Fruit fly (Drosophila melanogaster) whole organism, prepupa: ENCODE data around the gene Rab21.

Experiments
- CG10669 ChIP-seq: fragments of 200-800 bp; sonication (Bioruptor generic); optimal IDR thresholded peaks from 3 replicates; lab custom pipeline; 2018; ENCODE audit warnings: missing biosample characterization, mild to moderate bottlenecking, missing genetic modification characterization, moderate library complexity
- CG11762 ChIP-seq: fragments of 200-800 bp; sonication (Bioruptor generic); optimal IDR thresholded peaks from 3 replicates; lab custom pipeline; 2016; ENCODE audit warnings: missing biosample characterization, missing genetic modification characterization; ENCODE audit not compliant: insufficient read depth
- CG32006 ChIP-seq: fragments of 200-800 bp; sonication (Bioruptor generic); optimal IDR thresholded peaks from 3 replicates; lab custom pipeline; 2017; ENCODE audit warnings: missing biosample characterization, mild to moderate bottlenecking, missing genetic modification characterization
- CG34406 ChIP-seq: fragments of 200-800 bp; sonication (Bioruptor generic); optimal IDR thresholded peaks from 3 replicates; lab custom pipeline; 2016; ENCODE audit warnings: missing biosample characterization, missing genetic modification characterization
- CG6163 ChIP-seq: fragments of 200-800 bp; sonication (Bioruptor generic); IDR thresholded peaks from 3 replicates; pipeline ENCODE4 v1.3.6; 2022; ENCODE audit warnings: missing biosample characterization, missing genetic modification characterization
- CG6792 ChIP-seq: fragments of 200-800 bp; sonication (Bioruptor generic); optimal IDR thresholded peaks from 3 replicates; lab custom pipeline; 2016; ENCODE audit warnings: missing biosample characterization, missing genetic modification characterization
- CG7368 ChIP-seq: fragments of 200-800 bp; sonication (Bioruptor generic); optimal IDR thresholded peaks from 3 replicates; lab custom pipeline; 2016; ENCODE audit warnings: missing biosample characterization, missing genetic modification characterization
- CG8319 ChIP-seq: fragments of 200-800 bp; sonication (Bioruptor generic); optimal IDR thresholded peaks from 3 replicates; lab custom pipeline; 2016; ENCODE audit warnings: missing biosample characterization, missing genetic modification characterization
- CG9139 ChIP-seq: fragments of 200-800 bp; sonication (Bioruptor generic); optimal IDR thresholded peaks from 3 replicates; lab custom pipeline; 2017; ENCODE audit warnings: missing biosample characterization, mild to moderate bottlenecking, missing genetic modification characterization
- Eip78C ChIP-seq: fragments of 200-800 bp; sonication (Bioruptor generic); peaks from one replicate; lab custom pipeline; 2016; ENCODE audit warnings: missing biosample characterization, missing genetic modification characterization
- Ets21C ChIP-seq: fragments of 200-800 bp; sonication (Bioruptor generic); optimal IDR thresholded peaks from 3 replicates; lab custom pipeline; 2016; ENCODE audit warnings: missing biosample characterization, missing genetic modification characterization
- Ets96B ChIP-seq: fragments of 200-800 bp; optimal IDR thresholded peaks from 2 replicates; lab custom pipeline; 2019; ENCODE audit warnings: missing biosample characterization, mild to moderate bottlenecking, missing genetic modification characterization, moderate library complexity
- Gug ChIP-seq: fragments of 200-800 bp; sonication (Bioruptor generic); IDR thresholded peaks from 2 replicates; pipeline ENCODE4 v1.3.6; 2022; ENCODE audit warnings: missing biosample characterization, missing genetic modification characterization
- Hr4 ChIP-seq: fragments of 200-800 bp; sonication (Bioruptor generic); optimal IDR thresholded peaks from 3 replicates; lab custom pipeline; 2016; ENCODE audit warnings: missing biosample characterization, missing genetic modification characterization
- Lpt ChIP-seq: fragments of 200-800 bp; sonication (Bioruptor generic); optimal IDR thresholded peaks from 3 replicates; lab custom pipeline; 2016; ENCODE audit warnings: missing biosample characterization, missing genetic modification characterization
- Met ChIP-seq: fragments of 200-800 bp; sonication (Bioruptor generic); optimal IDR thresholded peaks from 3 replicates; lab custom pipeline; 2016; ENCODE audit warnings: missing biosample characterization, missing genetic modification characterization
- Smox ChIP-seq: fragments of 200-800 bp; sonication (Bioruptor generic); optimal IDR thresholded peaks from 3 replicates; lab custom pipeline; 2016; ENCODE audit warnings: missing biosample characterization, missing genetic modification characterization
- Sox102F ChIP-seq: fragments of 200-800 bp; sonication (Bioruptor generic); optimal IDR thresholded peaks from 2 replicates; lab custom pipeline; 2016; ENCODE audit warnings: missing biosample characterization, mild to moderate bottlenecking, missing genetic modification characterization
- achi ChIP-seq: fragments of 200-800 bp; sonication (Bioruptor generic); optimal IDR thresholded peaks from 3 replicates; lab custom pipeline; 2016; ENCODE audit warnings: missing biosample characterization, missing genetic modification characterization
- acj6 ChIP-seq: fragments of 200-800 bp; sonication (Bioruptor generic); optimal IDR thresholded peaks from 3 replicates; lab custom pipeline; 2016; ENCODE audit warnings: missing biosample characterization, missing genetic modification characterization
- dac ChIP-seq: fragments of 200-800 bp; sonication (Bioruptor generic); optimal IDR thresholded peaks from 2 replicates; lab custom pipeline; 2017; ENCODE audit warnings: missing biosample characterization, mild to moderate bottlenecking, missing genetic modification characterization
- eg ChIP-seq: fragments of 200-800 bp; sonication (Bioruptor generic); IDR thresholded peaks from 3 replicates; pipeline ENCODE4 v1.3.6; 2022; ENCODE audit warnings: missing biosample characterization, missing genetic modification characterization
- esn ChIP-seq: fragments of 200-800 bp; sonication (Bioruptor generic); optimal IDR thresholded peaks from 2 replicates; lab custom pipeline; 2016; ENCODE audit warnings: missing biosample characterization, mild to moderate bottlenecking, missing genetic modification characterization, moderate library complexity
- fd85E ChIP-seq: fragments of 200-800 bp; sonication (Bioruptor generic); optimal IDR thresholded peaks from 3 replicates; lab custom pipeline; 2016; ENCODE audit warnings: missing biosample characterization, missing genetic modification characterization
- lz ChIP-seq: fragments of 200-800 bp; sonication (Bioruptor generic); optimal IDR thresholded peaks from 3 replicates; lab custom pipeline; 2016; ENCODE audit warnings: missing biosample characterization, missing genetic modification characterization
- net ChIP-seq: fragments of 200-800 bp; sonication (Bioruptor generic); optimal IDR thresholded peaks from 3 replicates; lab custom pipeline; 2016; ENCODE audit warnings: missing biosample characterization, missing genetic modification characterization
- pdm3 ChIP-seq: fragments of 200-800 bp; sonication (Bioruptor generic); optimal IDR thresholded peaks from 3 replicates; lab custom pipeline; 2016; ENCODE audit warnings: missing biosample characterization, missing genetic modification characterization
- salr ChIP-seq, 2 experiments: fragments of 200-800 bp; sonication (Bioruptor generic); optimal IDR thresholded peaks; 3 replicates each; lab custom pipeline; 2016 to 2018; ENCODE audit warnings: missing biosample characterization in 2 of 2, missing genetic modification characterization in 2 of 2, mild to moderate bottlenecking in 1 of 2
- ss ChIP-seq, 2 experiments: fragments of 200-800 bp; sonication (Bioruptor generic); optimal IDR thresholded peaks; 2 replicates in 1 of 2; 3 replicates in 1 of 2; lab custom pipeline; 2017 to 2018; ENCODE audit warnings: mild to moderate bottlenecking in 2 of 2, missing biosample characterization in 2 of 2, missing genetic modification characterization in 2 of 2, moderate library complexity in 1 of 2
- svp ChIP-seq: fragments of 200-800 bp; sonication (Bioruptor generic); peaks from one replicate; lab custom pipeline; 2016; ENCODE audit warnings: missing biosample characterization, missing genetic modification characterization
- topi ChIP-seq: fragments of 200-800 bp; sonication (Bioruptor generic); optimal IDR thresholded peaks from 3 replicates; lab custom pipeline; 2016; ENCODE audit warnings: missing biosample characterization, missing genetic modification characterization
- vri ChIP-seq: fragments of 200-800 bp; sonication (Bioruptor generic); optimal IDR thresholded peaks from 3 replicates; lab custom pipeline; 2016; ENCODE audit warnings: missing biosample characterization, mild to moderate bottlenecking, missing genetic modification characterization

The Rab21 gene

dm6 chrX:23004598-23005469, 8.4 kb downstream of the Rab21 start, which contains the start of the genes stnA and stnB:
Gene stnA (minus strand): TSS chrX:23004648.
Gene stnB (minus strand): TSS chrX:23004648.
- no peak for TF ChIP-seq dac (GFP tag; lab: Kevin White, UChicago)
- TF ChIP-seq Ets96B (tag; lab: Kevin White, UChicago) = peak; percentile 3
- no peak for TF ChIP-seq CG8319 (GFP tag; lab: Kevin White, UChicago)
- peak; percentile 17 for TF ChIP-seq CG10669 (GFP tag; lab: Kevin White, UChicago)
- TF ChIP-seq lz (GFP tag; lab: Kevin White, UChicago) = peak; percentile 24
- TF ChIP-seq eg (GFP tag; lab: Robert Waterston, UW) = no peak
- TF ChIP-seq Eip78C (GFP tag; lab: Kevin White, UChicago) = peak; percentile 68
- peak; percentile 9 for TF ChIP-seq Smox (GFP tag; lab: Kevin White, UChicago)
- TF ChIP-seq CG7368 (GFP tag; lab: Kevin White, UChicago) = no peak
- TF ChIP-seq svp = peak; percentile 67
- no peak for TF ChIP-seq CG32006 (GFP tag; lab: Kevin White, UChicago)
- TF ChIP-seq pdm3 (GFP tag; lab: Kevin White, UChicago) = peak; percentile 6
- peak; percentile 38 for TF ChIP-seq Met
- no peak for TF ChIP-seq acj6
- TF ChIP-seq topi (GFP tag; lab: Kevin White, UChicago) = peak; percentile 8
- TF ChIP-seq achi (GFP tag; lab: Kevin White, UChicago) = peak; percentile 24
- peak; percentile 19 for TF ChIP-seq esn (GFP tag; lab: Kevin White, UChicago)
- no peak for TF ChIP-seq CG11762 (GFP tag; lab: Kevin White, UChicago)
- no peak for TF ChIP-seq Hr4
- TF ChIP-seq Sox102F (GFP tag; lab: Kevin White, UChicago) = no peak
- no peak for TF ChIP-seq net (GFP tag; lab: Kevin White, UChicago)
- TF ChIP-seq Ets21C (GFP tag; lab: Kevin White, UChicago) = no peak
- no peak for TF ChIP-seq CG6163 (GFP tag; lab: Robert Waterston, UW)
- peak in 1 of 2 experiments; percentile 29 for TF ChIP-seq ss (GFP tag; optimal IDR thresholded peaks at IDR 0.05; lab: Kevin White, UChicago)
- no peak for TF ChIP-seq vri
- no peak for TF ChIP-seq salr (GFP tag; optimal IDR thresholded peaks at IDR 0.05; lab: Kevin White, UChicago)

- TF ChIP-seq CG34406 = no peak
- no peak for TF ChIP-seq eg (GFP tag; lab: Robert Waterston, UW)
- TF ChIP-seq CG9139 (GFP tag; lab: Kevin White, UChicago) = no peak
- no peak for TF ChIP-seq fd85E
- TF ChIP-seq, all 60 proteins: peak for 0
Observed at dm6 chrX:22981508-22981907, 31.7 kb downstream of the Rab21 start.

dm6 chrX:22962260-22962659, 50.9 kb downstream of the Rab21 start, which contains the start of gene CG40485:
Gene CG40485 (minus strand): TSS chrX:22962360.
- TF ChIP-seq CG6792 (GFP tag; lab: Kevin White, UChicago) = no peak
- no peak for TF ChIP-seq Eip78C (GFP tag; lab: Kevin White, UChicago)
- TF ChIP-seq pdm3 (GFP tag; lab: Kevin White, UChicago) = no peak
- TF ChIP-seq Gug (GFP tag; lab: Robert Waterston, UW) = no peak
- no peak for TF ChIP-seq Lpt (GFP tag; lab: Kevin White, UChicago)
